4 worm cellular contexts compared by ENCODE assay signal in the genomic region with DNA sequence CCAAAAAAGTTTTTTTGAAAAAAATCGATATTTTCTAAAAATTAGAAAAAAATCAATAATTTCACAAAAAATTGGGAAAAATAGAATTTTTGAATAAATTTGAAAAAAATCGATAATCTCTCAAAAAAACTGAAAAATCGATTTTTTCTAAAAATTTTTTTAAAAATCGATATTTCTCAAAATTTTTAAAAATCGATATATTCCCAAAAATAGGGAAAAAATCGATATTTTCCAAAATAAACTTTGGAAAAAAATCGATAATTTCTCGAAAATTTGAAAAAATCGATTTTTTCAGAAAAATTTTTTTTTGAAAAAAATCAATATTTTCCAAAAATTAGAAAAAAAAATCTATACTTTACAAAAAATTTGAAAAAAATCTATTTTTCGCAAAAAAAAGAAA.
TF ChIP-seq lines count a peak whose summit lies in the region.

No protein-coding gene starts in this region.

TF ChIP-seq in whole organism, L3 larva, 47 proteins besides CTCF, POLR2A, EP300 and RAD21:
- TF ChIP-seq nhr-25 (tag; optimal IDR thresholded peaks at IDR 0.05; lab: Kevin White, UChicago), result no peak
- TF ChIP-seq ceh-28 (tag; optimal IDR thresholded peaks at IDR 0.05; lab: Kevin White, UChicago), result peak; percentile 97
- TF ChIP-seq egl-27 (tag; optimal IDR thresholded peaks at IDR 0.05; lab: Kevin White, UChicago), result no peak
TF ChIP-seq in whole organism, L3 larva: peak in this region for 1.

TF ChIP-seq in whole organism, L4 larva, 104 proteins besides CTCF, POLR2A, EP300 and RAD21:
- TF ChIP-seq Y105C5A.15 (GFP tag; IDR thresholded peaks at IDR 0.05; lab: Robert Waterston, UW), result no peak
- peak; percentile 70 for TF ChIP-seq ceh-28 (tag; optimal IDR thresholded peaks at IDR 0.05; lab: Kevin White, UChicago)
TF ChIP-seq in whole organism, L4 larva: peak in this region for 1.

TF ChIP-seq in whole organism, late embryonic, 69 proteins besides CTCF, POLR2A, EP300 and RAD21:
- TF ChIP-seq pros-1 (tag; optimal IDR thresholded peaks at IDR 0.05; lab: Kevin White, UChicago) (no peak), ceh-48 (tag; optimal IDR thresholded peaks at IDR 0.05; lab: Kevin White, UChicago) (peak; percentile 20)
TF ChIP-seq in whole organism, late embryonic: peak in this region for 1.

TF ChIP-seq in whole organism, midembryonic, 9 proteins besides CTCF, POLR2A, EP300 and RAD21:
- TF ChIP-seq T22C8.4 (GFP tag; IDR thresholded peaks at IDR 0.05; lab: Robert Waterston, UW), result peak; percentile 75
- TF ChIP-seq tab-1 (GFP tag; IDR thresholded peaks at IDR 0.05; lab: Robert Waterston, UW), result no peak
